Fruit fly (Drosophila melanogaster) whole organism, pupa: Measurements from ENCODE around the gene HDAC1.

Experiments
- CG14655 ChIP-seq: fragments of 200-800 bp; sonication (Bioruptor generic); optimal IDR thresholded peaks from 3 replicates; lab custom pipeline; 2017; ENCODE audit warnings: mild to moderate bottlenecking, missing biosample characterization, missing genetic modification reagents, missing genetic modification characterization
- CG15710 ChIP-seq: fragments of 200-800 bp; sonication (Bioruptor generic); optimal IDR thresholded peaks from 2 replicates; lab custom pipeline; 2018; ENCODE audit warnings: missing biosample characterization, mild to moderate bottlenecking, missing genetic modification characterization, moderate library complexity
- CG32121 ChIP-seq: fragments of 200-800 bp; sonication (Bioruptor generic); IDR thresholded peaks from 2 replicates; pipeline ENCODE4 v1.3.6; 2022; ENCODE audit warnings: missing biosample characterization, missing genetic modification characterization
- CG34367 ChIP-seq: fragments of 200-800 bp; sonication (Bioruptor generic); optimal IDR thresholded peaks from 2 replicates; lab custom pipeline; 2018; ENCODE audit warnings: missing biosample characterization, mild to moderate bottlenecking, missing genetic modification characterization
- D1 ChIP-seq: fragments of 200-800 bp; sonication (Bioruptor generic); optimal IDR thresholded peaks from 2 replicates; lab custom pipeline; 2018; ENCODE audit warnings: missing biosample characterization, mild to moderate bottlenecking, missing genetic modification characterization, moderate library complexity
- Ets98B ChIP-seq: fragments of 200-800 bp; sonication (Bioruptor generic); IDR thresholded peaks from 2 replicates; pipeline ENCODE4 v1.3.6; 2022; ENCODE audit warnings: missing biosample characterization, missing genetic modification characterization
- Pif1A ChIP-seq: fragments of 200-800 bp; sonication (Bioruptor generic); optimal IDR thresholded peaks from 3 replicates; lab custom pipeline; 2016; ENCODE audit warnings: missing biosample characterization, missing genetic modification characterization
- fd96Ca ChIP-seq: fragments of 200-800 bp; sonication (Bioruptor generic); IDR thresholded peaks from 3 replicates; pipeline ENCODE4 v1.3.6; 2022; ENCODE audit warnings: missing biosample characterization, missing genetic modification characterization
- gl ChIP-seq: fragments of 200-800 bp; sonication (Bioruptor generic); optimal IDR thresholded peaks from 2 replicates; lab custom pipeline; 2018; ENCODE audit warnings: missing biosample characterization, mild to moderate bottlenecking, missing genetic modification characterization

- TF ChIP-seq gl: peak; percentile 25
- peak; percentile 69 for TF ChIP-seq CG15710 (tag; lab: Kevin White, UChicago)
- peak; percentile 59; the same call in 1 of the 3 replicates for TF ChIP-seq fd96Ca (GFP tag; lab: Robert Waterston, UW)
- peak; percentile 60 for TF ChIP-seq Pif1A (GFP tag; lab: Kevin White, UChicago)
- peak; percentile 61 for TF ChIP-seq CG32121 (GFP tag; lab: Robert Waterston, UW)
- peak; percentile 83 for TF ChIP-seq CG14655 (GFP tag; lab: Kevin White, UChicago)
- peak; percentile 44 for TF ChIP-seq CG34367
- peak; percentile 37; the same call in 1 of the 2 replicates for TF ChIP-seq Ets98B (GFP tag; lab: Robert Waterston, UW)
- TF ChIP-seq D1 (tag; lab: Kevin White, UChicago): peak; percentile 31
These were observed 2.7 kb upstream of the HDAC1 start for dm6 chr3L:4623870-4624269.
